Worm (Caenorhabditis elegans): ENCODE results near the gene ZC487.2.

DNA sequence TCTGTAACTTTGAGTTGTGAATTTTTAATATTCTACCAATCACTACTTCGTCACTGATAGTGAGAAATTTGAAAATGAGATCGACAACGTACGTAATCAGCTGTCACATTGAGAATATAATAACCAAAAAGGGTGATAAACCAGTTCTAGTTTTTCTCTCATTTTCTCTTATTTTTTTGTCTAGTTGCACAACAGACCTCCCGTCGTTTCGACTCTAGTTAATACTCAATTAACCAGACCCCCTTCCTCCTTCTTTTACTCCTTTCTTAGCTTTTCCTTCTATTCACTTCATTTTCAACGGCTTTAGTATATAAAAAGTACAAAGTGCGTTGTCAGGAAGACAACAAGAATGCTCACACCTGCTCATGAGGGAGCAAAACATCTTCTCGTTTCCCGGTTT lies 4.9 kb upstream of the ZC487.2 start, which contains the start of gene ZC487.1:
- TF ChIP-seq ceh-83 (GFP tag; optimal IDR thresholded peaks at IDR 0.05) (no peak), nhr-237 (tag; optimal IDR thresholded peaks at IDR 0.05) (no peak), nhr-76 (tag; optimal IDR thresholded peaks at IDR 0.05) (no peak), snpc-4 (tag; optimal IDR thresholded peaks at IDR 0.05) (no peak), nhr-12 (tag; optimal IDR thresholded peaks at IDR 0.05) (no peak), unc-62 (GFP tag; optimal IDR thresholded peaks at IDR 0.05) (no peak), ceh-39 (tag; optimal IDR thresholded peaks at IDR 0.05) (no peak), pha-4 (tag; optimal IDR thresholded peaks at IDR 0.05) (no peak), blmp-1 (tag; optimal IDR thresholded peaks at IDR 0.05) (no peak), ces-1 (GFP tag; optimal IDR thresholded peaks at IDR 0.05) (no peak), elt-3 (tag; optimal IDR thresholded peaks at IDR 0.05) (no peak), lsy-2 (tag; optimal IDR thresholded peaks at IDR 0.05) (no peak), unc-39 (tag; optimal IDR thresholded peaks at IDR 0.05) (no peak), ceh-43 (GFP tag; optimal IDR thresholded peaks at IDR 0.05) (no peak)
